Fruit fly (Drosophila melanogaster) whole organism, pupa: Measurements from ENCODE around the gene CG33523.

Experiments used
- CG10348 ChIP-seq: fragments of 200-800 bp; sonication (Bioruptor generic); IDR thresholded peaks from 2 replicates; pipeline ENCODE4 v1.3.6; 2022; ENCODE audit warnings: missing biosample characterization, missing genetic modification characterization
- CG12605 ChIP-seq: fragments of 200-800 bp; sonication (Bioruptor generic); IDR thresholded peaks from 2 replicates; pipeline ENCODE4 v1.3.6; 2022; ENCODE audit warnings: missing biosample characterization, missing genetic modification characterization
- CG13204 ChIP-seq: fragments of 200-800 bp; sonication (Bioruptor generic); optimal IDR thresholded peaks from 2 replicates; lab custom pipeline; 2018; ENCODE audit warnings: missing biosample characterization, mild to moderate bottlenecking, missing genetic modification characterization, moderate library complexity
- CG14655 ChIP-seq: fragments of 200-800 bp; sonication (Bioruptor generic); optimal IDR thresholded peaks from 3 replicates; lab custom pipeline; 2017; ENCODE audit warnings: mild to moderate bottlenecking, missing biosample characterization, missing genetic modification reagents, missing genetic modification characterization
- CG15710 ChIP-seq: fragments of 200-800 bp; sonication (Bioruptor generic); optimal IDR thresholded peaks from 2 replicates; lab custom pipeline; 2018; ENCODE audit warnings: missing biosample characterization, mild to moderate bottlenecking, missing genetic modification characterization, moderate library complexity
- CG17806 ChIP-seq: fragments of 200-800 bp; sonication (Bioruptor generic); optimal IDR thresholded peaks from 2 replicates; lab custom pipeline; 2018; ENCODE audit warnings: missing biosample characterization, mild to moderate bottlenecking, missing genetic modification characterization, moderate library complexity
- CG32121 ChIP-seq: fragments of 200-800 bp; sonication (Bioruptor generic); IDR thresholded peaks from 2 replicates; pipeline ENCODE4 v1.3.6; 2022; ENCODE audit warnings: missing biosample characterization, missing genetic modification characterization
- CG34367 ChIP-seq: fragments of 200-800 bp; sonication (Bioruptor generic); optimal IDR thresholded peaks from 2 replicates; lab custom pipeline; 2018; ENCODE audit warnings: missing biosample characterization, mild to moderate bottlenecking, missing genetic modification characterization
- CG4496 ChIP-seq: fragments of 200-800 bp; sonication (Bioruptor generic); IDR thresholded peaks from 3 replicates; pipeline ENCODE4 v1.3.6; 2022; ENCODE audit warnings: missing biosample characterization, missing genetic modification characterization
- CG8159 ChIP-seq: fragments of 200-800 bp; sonication (Bioruptor generic); optimal IDR thresholded peaks from 3 replicates; lab custom pipeline; 2018; ENCODE audit warnings: missing biosample characterization, mild to moderate bottlenecking, missing genetic modification characterization, moderate library complexity
- CG8301 ChIP-seq: fragments of 200-800 bp; sonication (Bioruptor generic); optimal IDR thresholded peaks from 2 replicates; lab custom pipeline; 2018; ENCODE audit warnings: missing biosample characterization, mild to moderate bottlenecking, missing genetic modification characterization
- CG9948 ChIP-seq: fragments of 200-800 bp; sonication (Bioruptor generic); optimal IDR thresholded peaks from 2 replicates; lab custom pipeline; 2018; ENCODE audit warnings: missing biosample characterization, mild to moderate bottlenecking, missing genetic modification characterization, moderate library complexity
- D1 ChIP-seq: fragments of 200-800 bp; sonication (Bioruptor generic); optimal IDR thresholded peaks from 2 replicates; lab custom pipeline; 2018; ENCODE audit warnings: missing biosample characterization, mild to moderate bottlenecking, missing genetic modification characterization, moderate library complexity
- EcR ChIP-seq: fragments of 200-800 bp; sonication (Bioruptor generic); optimal IDR thresholded peaks from 3 replicates; lab custom pipeline; 2019; ENCODE audit warnings: missing biosample characterization, missing genetic modification characterization, mild to moderate bottlenecking, moderate library complexity, missing genetic modification reagents
- Ets98B ChIP-seq: fragments of 200-800 bp; sonication (Bioruptor generic); IDR thresholded peaks from 2 replicates; pipeline ENCODE4 v1.3.6; 2022; ENCODE audit warnings: missing biosample characterization, missing genetic modification characterization
- Pif1A ChIP-seq: fragments of 200-800 bp; sonication (Bioruptor generic); optimal IDR thresholded peaks from 3 replicates; lab custom pipeline; 2016; ENCODE audit warnings: missing biosample characterization, missing genetic modification characterization
- Pif1B ChIP-seq: fragments of 200-800 bp; sonication (Bioruptor generic); optimal IDR thresholded peaks from 3 replicates; lab custom pipeline; 2016; ENCODE audit warnings: missing biosample characterization, missing genetic modification characterization
- Snoo ChIP-seq: fragments of 200-800 bp; sonication (Bioruptor generic); optimal IDR thresholded peaks from 3 replicates; lab custom pipeline; 2017; ENCODE audit warnings: missing biosample characterization, mild to moderate bottlenecking, missing genetic modification characterization, inconsistent platforms
- fd96Ca ChIP-seq: fragments of 200-800 bp; sonication (Bioruptor generic); IDR thresholded peaks from 3 replicates; pipeline ENCODE4 v1.3.6; 2022; ENCODE audit warnings: missing biosample characterization, missing genetic modification characterization
- gl ChIP-seq: fragments of 200-800 bp; sonication (Bioruptor generic); optimal IDR thresholded peaks from 2 replicates; lab custom pipeline; 2018; ENCODE audit warnings: missing biosample characterization, mild to moderate bottlenecking, missing genetic modification characterization
- rn ChIP-seq: fragments of 200-800 bp; sonication (Bioruptor generic); IDR thresholded peaks from 2 replicates; pipeline ENCODE4 v1.3.6; 2022; ENCODE audit warnings: missing biosample characterization, missing genetic modification characterization

CG33523 gene

dm6 chr3L:5927536-5927935, 3.9 kb downstream of the CG33523 start:
- TF ChIP-seq EcR (GFP tag; lab: Kevin White, UChicago) (no peak), Pif1B (GFP tag; lab: Kevin White, UChicago) (no peak), fd96Ca (GFP tag; lab: Robert Waterston, UW) (no peak), CG17806 (no peak), CG4496 (no peak), CG13204 (no peak), rn (GFP tag; lab: Robert Waterston, UW) (no peak), CG8159 (tag; lab: Kevin White, UChicago) (no peak), CG34367 (tag; lab: Kevin White, UChicago) (no peak), CG8301 (tag; lab: Kevin White, UChicago) (no peak), CG10348 (GFP tag; lab: Robert Waterston, UW) (no peak), CG9948 (no peak), CG32121 (GFP tag; lab: Robert Waterston, UW) (no peak), D1 (tag; lab: Kevin White, UChicago) (no peak), CG14655 (no peak), gl (tag; lab: Kevin White, UChicago) (no peak)
- TF ChIP-seq, all 21 proteins: peak for 0

- TF ChIP-seq Snoo (tag; lab: Kevin White, UChicago) = no peak
- TF ChIP-seq CG8159 (tag; lab: Kevin White, UChicago) = peak; percentile 11
These were observed 8.8 kb downstream of the CG33523 start, which contains the start of gene Rcc1 for dm6 chr3L:5932363-5932914. Gene Rcc1, minus strand, starts transcription at chr3L:5932773.

dm6 chr3L:5940431-5940830, 16.8 kb downstream of the CG33523 start:
- TF ChIP-seq CG14655 (peak; percentile 33), CG13204 (no peak), CG15710 (tag; lab: Kevin White, UChicago) (no peak), CG10348 (GFP tag; lab: Robert Waterston, UW) (no peak), gl (tag; lab: Kevin White, UChicago) (no peak), CG9948 (peak; percentile 21), D1 (tag; lab: Kevin White, UChicago) (no peak), CG4496 (0 out of 3 replicates have a peak, but pooled peaks have one; percentile 15), Ets98B (0 out of 2 replicates have a peak, but pooled peaks have one; percentile 19), CG32121 (GFP tag; lab: Robert Waterston, UW) (0 out of 2 replicates have a peak, but pooled peaks have one; percentile 18), Pif1B (GFP tag; lab: Kevin White, UChicago) (no peak), CG8301 (tag; lab: Kevin White, UChicago) (peak; percentile 11), rn (GFP tag; lab: Robert Waterston, UW) (no peak)

- TF ChIP-seq CG8159 (tag; lab: Kevin White, UChicago) (peak; percentile 61), CG10348 (GFP tag; lab: Robert Waterston, UW) (no peak), CG8301 (tag; lab: Kevin White, UChicago) (peak; percentile 22), CG9948 (peak; percentile 57), CG17806 (peak; percentile 56), CG34367 (tag; lab: Kevin White, UChicago) (peak; percentile 20), CG12605 (GFP tag; lab: Robert Waterston, UW) (peak; percentile 39; the same call in 1 of the 2 replicates), CG4496 (peak; percentile 52; the same call in 2 of the 3 replicates), Ets98B (no peak; the same call in 1 of the 2 replicates), Pif1B (GFP tag; lab: Kevin White, UChicago) (peak; percentile 23), gl (tag; lab: Kevin White, UChicago) (no peak), CG15710 (tag; lab: Kevin White, UChicago) (peak; percentile 41), fd96Ca (GFP tag; lab: Robert Waterston, UW) (no peak), CG13204 (no peak), CG32121 (GFP tag; lab: Robert Waterston, UW) (no peak), rn (GFP tag; lab: Robert Waterston, UW) (no peak), Snoo (tag; lab: Kevin White, UChicago) (no peak), Pif1A (GFP tag; lab: Kevin White, UChicago) (peak; percentile 16), CG14655 (peak; percentile 49)
These were observed 17.4 kb downstream of the CG33523 start for dm6 chr3L:5941086-5941485.

dm6 chr3L:5941508-5941907, 17.8 kb downstream of the CG33523 start:
- TF ChIP-seq gl (tag; lab: Kevin White, UChicago) (no peak), EcR (GFP tag; lab: Kevin White, UChicago) (peak; percentile 9), Pif1A (GFP tag; lab: Kevin White, UChicago) (peak; percentile 33), CG34367 (tag; lab: Kevin White, UChicago) (peak; percentile 29), CG14655 (peak; percentile 27), CG10348 (GFP tag; lab: Robert Waterston, UW) (no peak), Pif1B (GFP tag; lab: Kevin White, UChicago) (peak; percentile 13), CG32121 (GFP tag; lab: Robert Waterston, UW) (no peak), fd96Ca (GFP tag; lab: Robert Waterston, UW) (peak; percentile 39; the same call in 1 of the 3 replicates), CG17806 (peak; percentile 65), CG4496 (peak; percentile 43; the same call in 1 of the 3 replicates), CG9948 (peak; percentile 43), CG12605 (GFP tag; lab: Robert Waterston, UW) (peak; percentile 8; the same call in 1 of the 2 replicates), Ets98B (0 out of 2 replicates have a peak, but pooled peaks have one; percentile 5), rn (GFP tag; lab: Robert Waterston, UW) (no peak), CG8159 (tag; lab: Kevin White, UChicago) (peak; percentile 43), CG13204 (no peak), CG15710 (tag; lab: Kevin White, UChicago) (peak; percentile 66)
- TF ChIP-seq, all 21 proteins: peak for 13
